Fruit fly (Drosophila melanogaster): ENCODE data around the gene Mcm6.

Gene Mcm6

dm6 chrX:6702028-6702433 is 27.8 kb downstream of the Mcm6 start (continued):
- TF ChIP-seq mirr (GFP tag; optimal IDR thresholded peaks at IDR 0.05) (no peak), CG8924 (tag; optimal IDR thresholded peaks at IDR 0.05) (peak; percentile 59), HLH3B (GFP tag; IDR thresholded peaks at IDR 0.05) (peak; percentile 76), CG11696 (GFP tag; IDR thresholded peaks at IDR 0.05) (peak; percentile 86), Hand (GFP tag; optimal IDR thresholded peaks at IDR 0.05) (no peak), ase (GFP tag; IDR thresholded peaks at IDR 0.05) (peak; percentile 62; the same call in 2 of the 3 replicates), knrl (GFP tag; IDR thresholded peaks at IDR 0.05; ENCODE audit: partially characterized antibody) (no peak), CrebB (tag; optimal IDR thresholded peaks at IDR 0.05) (no peak), CG32767 (GFP tag; IDR thresholded peaks at IDR 0.05) (peak; percentile 70; the same call in 1 of the 2 replicates), sob (GFP tag; IDR thresholded peaks at IDR 0.05) (0 out of 2 replicates have a peak, but pooled peaks have one; percentile 22), sc (optimal IDR thresholded peaks at IDR 0.05) (no peak), sc (GFP tag; optimal IDR thresholded peaks at IDR 0.05) (peak; percentile 66), chif (GFP tag; optimal IDR thresholded peaks at IDR 0.05) (peak; percentile 47 to 76), CG43689 (GFP tag; IDR thresholded peaks at IDR 0.05) (0 out of 2 replicates have a peak, but pooled peaks have one; percentile 15), croc (GFP tag; conservative IDR thresholded peaks at IDR 0.05) (peak; percentile 60; the same call in 1 of the 3 replicates), Hr51 (GFP tag; optimal IDR thresholded peaks at IDR 0.05) (peak in 1 of 2 experiments; percentile 83), Abd-B (GFP tag; optimal IDR thresholded peaks at IDR 0.05) (peak; percentile 61), CG3281 (GFP tag; optimal IDR thresholded peaks at IDR 0.05) (peak; percentile 15), CG31441 (GFP tag; IDR thresholded peaks at IDR 0.05) (peak; percentile 68), CG6254 (GFP tag; optimal IDR thresholded peaks at IDR 0.05) (peak; percentile 46), Deaf1 (tag; optimal IDR thresholded peaks at IDR 0.05) (peak; percentile 4), sima (GFP tag; optimal IDR thresholded peaks at IDR 0.05) (no peak), CG15479 (GFP tag; optimal IDR thresholded peaks at IDR 0.05) (no peak), danr (GFP tag; IDR thresholded peaks at IDR 0.05) (peak; percentile 18; the same call in 1 of the 2 replicates), CG10147 (GFP tag; optimal IDR thresholded peaks at IDR 0.05) (peak; percentile 18), az2 (GFP tag; optimal IDR thresholded peaks at IDR 0.05) (peak; percentile 68), CG3847 (GFP tag; IDR thresholded peaks at IDR 0.05) (peak; percentile 33), CG9797 (GFP tag; optimal IDR thresholded peaks at IDR 0.05) (no peak), CG17829 (tag; optimal IDR thresholded peaks at IDR 0.05) (peak; percentile 69), CG5953 (GFP tag; IDR thresholded peaks at IDR 0.05) (peak; percentile 59; the same call in 1 of the 2 replicates), Lpt (GFP tag; optimal IDR thresholded peaks at IDR 0.05) (no peak), CG13296 (GFP tag; optimal IDR thresholded peaks at IDR 0.05) (peak; percentile 17), CG12391 (tag; optimal IDR thresholded peaks at IDR 0.05) (peak; percentile 72), CG30403 (GFP tag; optimal IDR thresholded peaks at IDR 0.05) (peak; percentile 68), CG34376 (GFP tag; optimal IDR thresholded peaks at IDR 0.05) (no peak), CG12236 (GFP tag; optimal IDR thresholded peaks at IDR 0.05) (peak; percentile 44), Max (GFP tag; optimal IDR thresholded peaks at IDR 0.05) (peak; percentile 33), dmrt11E (tag; optimal IDR thresholded peaks at IDR 0.05) (peak; percentile 76), CG16779 (GFP tag; IDR thresholded peaks at IDR 0.05) (no peak), Dbx (GFP tag; IDR thresholded peaks at IDR 0.05) (no peak), CG9817 (tag; optimal IDR thresholded peaks at IDR 0.05) (peak; percentile 43), CG14014 (GFP tag; IDR thresholded peaks at IDR 0.05) (peak; percentile 31; the same call in 1 of the 2 replicates), CG15011 (GFP tag; optimal IDR thresholded peaks at IDR 0.05) (peak; percentile 36), CG10543 (GFP tag; optimal IDR thresholded peaks at IDR 0.05) (no peak), CG1233 (GFP tag; optimal IDR thresholded peaks at IDR 0.05) (peak; percentile 46), E2f2 (GFP tag; IDR thresholded peaks at IDR 0.05) (peak; percentile 45; the same call in 1 of the 2 replicates), Hr3 (GFP tag; optimal IDR thresholded peaks at IDR 0.05) (peak; percentile 32), wor (GFP tag; IDR thresholded peaks at IDR 0.05) (peak; percentile 59), bab2 (GFP tag; optimal IDR thresholded peaks at IDR 0.05) (peak; percentile 65), CG7839 (tag; optimal IDR thresholded peaks at IDR 0.05) (peak; percentile 79), h (optimal IDR thresholded peaks at IDR 0.05) (no peak)
